Worm (Caenorhabditis elegans) whole organism, early embryonic: ENCODE measurements around the gene C34D4.10.

ENCODE experiments used
- B0310.2 ChIP-seq: sonication (generic microtip); optimal IDR thresholded peaks from 2 replicates; lab custom pipeline; 2016; ENCODE audit warnings: mild to moderate bottlenecking, missing genetic modification characterization, missing compliant biosample characterization
- F13C5.2 ChIP-seq: sonication (generic microtip); optimal IDR thresholded peaks from 2 replicates; lab custom pipeline; 2017; ENCODE audit warnings: mild to moderate bottlenecking, missing genetic modification characterization, inconsistent platforms, missing compliant biosample characterization
- aly-1 ChIP-seq: sonication (generic microtip); optimal IDR thresholded peaks from 2 replicates; lab custom pipeline; 2016; ENCODE audit warnings: missing genetic modification characterization, missing compliant biosample characterization
- ama-1 ChIP-seq: fragments of 150-350 bp; optimal IDR thresholded peaks from 2 replicates; lab custom pipeline; 2014
- ceh-13 ChIP-seq: fragments of 200-800 bp; sonication (Bioruptor generic); optimal IDR thresholded peaks from 2 replicates; lab custom pipeline; 2018; ENCODE audit warnings: mild to moderate bottlenecking, missing genetic modification characterization, missing compliant biosample characterization
- ceh-36 ChIP-seq: sonication (generic microtip); optimal IDR thresholded peaks from 2 replicates; lab custom pipeline; 2016; ENCODE audit warnings: missing genetic modification characterization, inconsistent platforms, missing compliant biosample characterization
- ets-7 ChIP-seq: sonication (generic microtip); optimal IDR thresholded peaks from 2 replicates; lab custom pipeline; 2016; ENCODE audit warnings: missing genotype, missing genetic modification characterization, missing compliant biosample characterization
- flt-1 ChIP-seq: fragments of 200-800 bp; sonication (Bioruptor generic); IDR thresholded peaks from 2 replicates; pipeline ENCODE4 v1.3.6; 2022; ENCODE audit warnings: missing genetic modification characterization, missing compliant biosample characterization
- hmbx-1 ChIP-seq: sonication (generic microtip); optimal IDR thresholded peaks from 2 replicates; lab custom pipeline; 2016; ENCODE audit warnings: mild to moderate bottlenecking, missing genetic modification characterization, missing compliant biosample characterization
- hmg-4 ChIP-seq: fragments of 200-800 bp; sonication (Bioruptor generic); optimal IDR thresholded peaks from 2 replicates; lab custom pipeline; 2018; ENCODE audit warnings: mild to moderate bottlenecking, missing genetic modification characterization, missing compliant biosample characterization
- hnd-1 ChIP-seq: sonication (generic microtip); optimal IDR thresholded peaks from 2 replicates; lab custom pipeline; 2016; ENCODE audit warnings: missing genetic modification characterization, missing compliant biosample characterization
- pes-1 ChIP-seq: fragments of 200-800 bp; sonication (Bioruptor generic); IDR thresholded peaks from 2 replicates; pipeline ENCODE4 v1.3.6; 2022; ENCODE audit warnings: missing genetic modification reagents, missing genetic modification characterization, missing compliant biosample characterization
- scrt-1 ChIP-seq: fragments of 200-800 bp; sonication (Bioruptor generic); IDR thresholded peaks from 2 replicates; pipeline ENCODE4 v1.3.6; 2022; ENCODE audit warnings: missing genetic modification characterization, missing compliant biosample characterization
- sea-1 ChIP-seq: fragments of 200-800 bp; sonication (Bioruptor generic); conservative IDR thresholded peaks from 2 replicates; pipeline ENCODE4 v1.3.6; 2022; ENCODE audit warnings: missing genetic modification characterization, missing compliant biosample characterization
- tbx-11 ChIP-seq: fragments of 200-800 bp; sonication (Bioruptor generic); IDR thresholded peaks from 2 replicates; pipeline ENCODE4 v1.3.6; 2022; ENCODE audit warnings: missing genetic modification characterization, missing compliant biosample characterization
- tbx-37 ChIP-seq: fragments of 200-800 bp; sonication (Bioruptor generic); conservative IDR thresholded peaks from 2 replicates; pipeline ENCODE4 v1.3.6; 2022; ENCODE audit warnings: missing genetic modification reagents, missing genetic modification characterization, missing compliant biosample characterization
- tra-4 ChIP-seq: sonication (generic microtip); optimal IDR thresholded peaks from 2 replicates; lab custom pipeline; 2017; ENCODE audit warnings: missing genetic modification characterization, missing compliant biosample characterization

Gene C34D4.10

ce11 chrIV:7154356-7154755 lies 33.1 kb upstream of the C34D4.10 start, which contains the start of gene C34D4.2:
Gene C34D4.2 (plus strand): TSS chrIV:7154656.
- TF ChIP-seq tbx-11 (GFP tag; lab: Robert Waterston, UW): no peak
- no peak for TF ChIP-seq ceh-13
- TF ChIP-seq aly-1 (tag; lab: Kevin White, UChicago): no peak
- TF ChIP-seq scrt-1: no peak
- TF ChIP-seq tbx-37 (GFP tag; lab: Robert Waterston, UW): no peak

ce11 chrIV:7153362-7153761 lies 32.1 kb upstream of the C34D4.10 start, which contains the start of gene C34D4.3:
Gene C34D4.3 (plus strand): TSS chrIV:7153662.
- TF ChIP-seq B0310.2 (tag; lab: Kevin White, UChicago): no peak
- no peak for TF ChIP-seq scrt-1
- TF ChIP-seq sea-1: no peak
- TF ChIP-seq flt-1: no peak
- TF ChIP-seq tra-4: no peak
- no peak for TF ChIP-seq tbx-11 (GFP tag; lab: Robert Waterston, UW)
- no peak for TF ChIP-seq ceh-36 (tag; lab: Kevin White, UChicago)
- no peak for TF ChIP-seq tbx-37 (GFP tag; lab: Robert Waterston, UW)
- no peak for TF ChIP-seq ceh-13
- no peak for TF ChIP-seq pes-1
- TF ChIP-seq aly-1 (tag; lab: Kevin White, UChicago): no peak

ce11 chrIV:7152409-7152808 lies 31.2 kb upstream of the C34D4.10 start, which contains the start of gene col-113:
Gene col-113 (minus strand): TSS chrIV:7152509.
- TF ChIP-seq hnd-1 (tag; lab: Kevin White, UChicago) (no peak), B0310.2 (tag; lab: Kevin White, UChicago) (no peak), tra-4 (no peak), pes-1 (no peak), flt-1 (no peak)

ce11 chrIV:7149020-7149601 lies 27.9 kb upstream of the C34D4.10 start, which contains the start of gene C34D4.4:
Gene C34D4.4 (plus strand): TSS chrIV:7149361.
- TF ChIP-seq ama-1 (lab: Kevin White, UChicago) (no peak), sea-1 (no peak), hmg-4 (peak; percentile 14), aly-1 (tag; lab: Kevin White, UChicago) (no peak), hnd-1 (tag; lab: Kevin White, UChicago) (no peak), pes-1 (no peak), F13C5.2 (no peak), tbx-11 (GFP tag; lab: Robert Waterston, UW) (no peak)

ce11 chrIV:7147722-7148121 lies 26.5 kb upstream of the C34D4.10 start:
- no peak for TF ChIP-seq flt-1
- no peak for TF ChIP-seq ets-7 (tag; lab: Kevin White, UChicago)
- no peak for TF ChIP-seq ama-1 (lab: Kevin White, UChicago)
- no peak for TF ChIP-seq F13C5.2
- no peak for TF ChIP-seq hmbx-1 (tag; lab: Kevin White, UChicago)
- TF ChIP-seq aly-1 (tag; lab: Kevin White, UChicago): no peak
- no peak for TF ChIP-seq pes-1
- no peak for TF ChIP-seq hmg-4
- TF ChIP-seq sea-1: no peak
- no peak for TF ChIP-seq tbx-11 (GFP tag; lab: Robert Waterston, UW)
- no peak for TF ChIP-seq scrt-1
- TF ChIP-seq ceh-13: no peak
- TF ChIP-seq hnd-1 (tag; lab: Kevin White, UChicago): no peak
- TF ChIP-seq tra-4: no peak
- TF ChIP-seq ceh-36 (tag; lab: Kevin White, UChicago): no peak
- no peak for TF ChIP-seq B0310.2 (tag; lab: Kevin White, UChicago)

- TF ChIP-seq hnd-1 (tag; lab: Kevin White, UChicago): no peak
Measured at ce11 chrIV:7144670-7145257, 23.6 kb upstream of the C34D4.10 start, which contains the start of gene hecd-1. Gene hecd-1 (minus strand): TSS chrIV:7144720.

ce11 chrIV:7139143-7139542 lies 17.9 kb upstream of the C34D4.10 start:
- TF ChIP-seq scrt-1 (no peak), ceh-13 (no peak), tbx-11 (GFP tag; lab: Robert Waterston, UW) (no peak), sea-1 (no peak), hmg-4 (no peak), B0310.2 (tag; lab: Kevin White, UChicago) (no peak), hmbx-1 (tag; lab: Kevin White, UChicago) (no peak), ets-7 (tag; lab: Kevin White, UChicago) (no peak), flt-1 (no peak), ama-1 (lab: Kevin White, UChicago) (no peak), F13C5.2 (no peak), hnd-1 (tag; lab: Kevin White, UChicago) (no peak), tra-4 (no peak), ceh-36 (tag; lab: Kevin White, UChicago) (no peak), tbx-37 (GFP tag; lab: Robert Waterston, UW) (no peak), aly-1 (tag; lab: Kevin White, UChicago) (no peak), pes-1 (no peak)

ce11 chrIV:7133983-7134382 lies 12.8 kb upstream of the C34D4.10 start, which contains the start of gene mutd-1:
Gene mutd-1 (minus strand): TSS chrIV:7134083.
- TF ChIP-seq tbx-11 (GFP tag; lab: Robert Waterston, UW) (no peak), pes-1 (no peak), ceh-13 (no peak), B0310.2 (tag; lab: Kevin White, UChicago) (no peak), flt-1 (no peak), tbx-37 (GFP tag; lab: Robert Waterston, UW) (no peak), hmbx-1 (tag; lab: Kevin White, UChicago) (no peak), ama-1 (lab: Kevin White, UChicago) (no peak)
